Fruit fly (Drosophila melanogaster): Measurements from ENCODE around the gene ZC3H3.

Gene ZC3H3

DNA sequence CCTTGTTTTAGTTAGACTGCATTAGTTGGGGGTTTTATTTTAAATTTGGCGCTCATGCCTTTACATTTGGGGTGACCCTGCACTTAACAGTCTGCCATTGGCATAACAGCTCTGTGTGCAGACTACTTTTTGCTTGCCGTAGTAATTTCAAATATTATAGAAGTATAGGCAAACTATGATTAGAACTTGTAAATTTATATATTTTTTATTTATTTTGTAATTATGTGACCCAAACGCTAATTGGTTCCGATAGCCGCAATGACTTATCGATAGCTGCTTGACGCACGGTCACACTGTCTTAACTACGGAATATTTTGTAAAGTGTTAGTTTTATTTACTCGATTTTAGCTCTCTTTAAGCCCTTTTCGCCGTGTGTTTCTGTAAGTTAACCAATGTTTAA lies 35.1 kb upstream of the ZC3H3 start, which contains the start of gene rhea (continued):
- TF ChIP-seq vnd (GFP tag; IDR thresholded peaks at IDR 0.05; ENCODE audit: partially characterized antibody) (peak; percentile 59; the same call in 2 of the 3 replicates), nerfin-1 (tag; optimal IDR thresholded peaks at IDR 0.05) (no peak), CG8281 (tag; optimal IDR thresholded peaks at IDR 0.05) (no peak), wek (GFP tag; optimal IDR thresholded peaks at IDR 0.05) (no peak), Asciz (GFP tag; optimal IDR thresholded peaks at IDR 0.05) (no peak), dpn (GFP tag; optimal IDR thresholded peaks at IDR 0.05) (peak in 1 of 2 experiments; percentile 39), ro (GFP tag; IDR thresholded peaks at IDR 0.05) (no peak), tup (GFP tag; optimal IDR thresholded peaks at IDR 0.05) (no peak), Hr39 (optimal IDR thresholded peaks at IDR 0.05) (no peak), Jarid2 (GFP tag; optimal IDR thresholded peaks at IDR 0.05) (no peak), CG4328 (GFP tag; optimal IDR thresholded peaks at IDR 0.05) (no peak), ssp (GFP tag; IDR thresholded peaks at IDR 0.05) (no peak), lilli (GFP tag; optimal IDR thresholded peaks at IDR 0.05) (peak; percentile 41), GATAe (GFP tag; conservative IDR thresholded peaks at IDR 0.05) (no peak), grn (GFP tag; optimal IDR thresholded peaks at IDR 0.05) (no peak), CG9437 (GFP tag; optimal IDR thresholded peaks at IDR 0.05) (no peak), peb (GFP tag; IDR thresholded peaks at IDR 0.05) (no peak), tap (tag; optimal IDR thresholded peaks at IDR 0.05) (peak; percentile 13), CG5953 (GFP tag; IDR thresholded peaks at IDR 0.05) (no peak), CG4282 (GFP tag; optimal IDR thresholded peaks at IDR 0.05) (no peak), CG10366 (GFP tag; IDR thresholded peaks at IDR 0.05) (no peak), CG31365 (tag; optimal IDR thresholded peaks at IDR 0.05) (no peak), Pdp1 (GFP tag; optimal IDR thresholded peaks at IDR 0.05) (peak in 1 of 2 experiments; percentile 56), trh (GFP tag; optimal IDR thresholded peaks at IDR 0.05) (no peak), CG2129 (GFP tag; IDR thresholded peaks at IDR 0.05; ENCODE audit: partially characterized antibody) (peak; percentile 61), zf30C (GFP tag; optimal IDR thresholded peaks at IDR 0.05) (no peak), row (GFP tag; IDR thresholded peaks at IDR 0.05) (peak; percentile 42; the same call in 2 of the 3 replicates), slbo (GFP tag; IDR thresholded peaks at IDR 0.05) (peak; percentile 39; the same call in 1 of the 2 replicates), Sin3A (optimal IDR thresholded peaks at IDR 0.05) (peak; percentile 70), Sry-β (GFP tag; optimal IDR thresholded peaks at IDR 0.05) (no peak), dysf (GFP tag; IDR thresholded peaks at IDR 0.05) (no peak), fru (optimal IDR thresholded peaks at IDR 0.05) (no peak), Six4 (GFP tag; optimal IDR thresholded peaks at IDR 0.05) (peak; percentile 30), CG1832 (GFP tag; optimal IDR thresholded peaks at IDR 0.05) (no peak), bigmax (GFP tag; optimal IDR thresholded peaks at IDR 0.05) (no peak), CG33213 (GFP tag; optimal IDR thresholded peaks at IDR 0.05) (peak; percentile 3), CG3163 (GFP tag; optimal IDR thresholded peaks at IDR 0.05) (no peak), Lim3 (GFP tag; IDR thresholded peaks at IDR 0.05) (no peak), CG8478 (optimal IDR thresholded peaks at IDR 0.05) (no peak), CG7987 (GFP tag; optimal IDR thresholded peaks at IDR 0.05) (no peak), CG10274 (GFP tag; optimal IDR thresholded peaks at IDR 0.05) (no peak), E2f1 (GFP tag; IDR thresholded peaks at IDR 0.05) (no peak), MESR4 (GFP tag; optimal IDR thresholded peaks at IDR 0.05) (no peak), CG9609 (GFP tag; optimal IDR thresholded peaks at IDR 0.05) (no peak), CG14860 (GFP tag; IDR thresholded peaks at IDR 0.05; ENCODE audit: partially characterized antibody) (peak; percentile 64; the same call in 2 of the 3 replicates), NfI (GFP tag; optimal IDR thresholded peaks at IDR 0.05) (no peak), CHES-1-like (GFP tag; optimal IDR thresholded peaks at IDR 0.05) (no peak), CrebB (tag; optimal IDR thresholded peaks at IDR 0.05) (no peak), CG11695 (GFP tag; IDR thresholded peaks at IDR 0.05) (no peak), CG2116 (GFP tag; optimal IDR thresholded peaks at IDR 0.05) (peak; percentile 80), CG13296 (GFP tag; optimal IDR thresholded peaks at IDR 0.05) (no peak), Ets97D (GFP tag; optimal IDR thresholded peaks at IDR 0.05) (peak; percentile 25), fd96Cb (tag; optimal IDR thresholded peaks at IDR 0.05) (no peak)
